Worm (Caenorhabditis elegans) whole organism, mixed stage, embryonic: ENCODE data around the gene srlf-29.
"Not testable (repeated sequence)": the region's sequence is repeated elsewhere in the genome, so short reads cannot be mapped to it uniquely, and the experiment has no call there.

ENCODE experiments used
- bed-3 ChIP-seq: fragments of 200-800 bp; sonication (Bioruptor generic); optimal IDR thresholded peaks from 3 replicates; lab custom pipeline; 2018; ENCODE audit warnings: mild to moderate bottlenecking, missing genetic modification characterization, moderate library complexity, missing compliant biosample characterization
- blmp-1 ChIP-seq: fragments of 150-350 bp; optimal IDR thresholded peaks from 2 replicates; lab custom pipeline; 2014; ENCODE audit warnings: missing biosample characterization, missing genetic modification characterization
- ceh-39 ChIP-seq: fragments of 150-350 bp; optimal IDR thresholded peaks from 2 replicates; lab custom pipeline; 2014; ENCODE audit warnings: missing biosample characterization, missing genetic modification characterization
- ceh-43 ChIP-seq: fragments of 200-800 bp; sonication (Bioruptor generic); optimal IDR thresholded peaks from 2 replicates; lab custom pipeline; 2018; ENCODE audit warnings: mild to moderate bottlenecking, missing genetic modification characterization, moderate library complexity, missing compliant biosample characterization
- ceh-83 ChIP-seq: fragments of 200-800 bp; sonication (Bioruptor generic); optimal IDR thresholded peaks from 2 replicates; lab custom pipeline; 2018; ENCODE audit warnings: mild to moderate bottlenecking, missing genetic modification characterization, missing compliant biosample characterization
- ces-1 ChIP-seq: fragments of 150-350 bp; optimal IDR thresholded peaks from 2 replicates; lab custom pipeline; 2014; ENCODE audit warnings: missing biosample characterization, missing genetic modification reagents, missing genetic modification characterization
- cnd-1 ChIP-seq: fragments of 200-800 bp; sonication (Bioruptor generic); optimal IDR thresholded peaks from 2 replicates; lab custom pipeline; 2018; ENCODE audit warnings: mild to moderate bottlenecking, missing genetic modification characterization, missing compliant biosample characterization
- drap-1 ChIP-seq: fragments of 200-800 bp; sonication (Bioruptor generic); optimal IDR thresholded peaks from 3 replicates; lab custom pipeline; 2018; ENCODE audit warnings: mild to moderate bottlenecking, missing genetic modification characterization, missing compliant biosample characterization
- elt-1 ChIP-seq: sonication (generic microtip); optimal IDR thresholded peaks from 2 replicates; lab custom pipeline; 2017; ENCODE audit warnings: missing genetic modification characterization, mild to moderate bottlenecking, missing compliant biosample characterization, antibody characterized with exemption, moderate library complexity, borderline replicate concordance; ENCODE audit not compliant: insufficient read depth
- elt-3 ChIP-seq: fragments of 150-350 bp; optimal IDR thresholded peaks from 2 replicates; lab custom pipeline; 2014; ENCODE audit warnings: missing biosample characterization, missing genetic modification characterization
- flh-1 ChIP-seq: fragments of 200-800 bp; sonication (Bioruptor generic); optimal IDR thresholded peaks from 2 replicates; lab custom pipeline; 2018; ENCODE audit warnings: mild to moderate bottlenecking, missing genetic modification characterization, moderate library complexity, missing compliant biosample characterization
- ham-2 ChIP-seq: fragments of 200-800 bp; sonication (Bioruptor generic); optimal IDR thresholded peaks from 2 replicates; lab custom pipeline; 2018; ENCODE audit warnings: mild to moderate bottlenecking, missing genetic modification characterization, missing compliant biosample characterization
- hlh-1 ChIP-seq: fragments of 150-350 bp; optimal IDR thresholded peaks from 2 replicates; lab custom pipeline; 2014; ENCODE audit warnings: missing biosample characterization, missing genetic modification reagents, missing genetic modification characterization
- lin-13 ChIP-seq: fragments of 150-350 bp; optimal IDR thresholded peaks from 2 replicates; lab custom pipeline; 2014; ENCODE audit warnings: missing biosample characterization, missing genetic modification characterization
- lin-32 ChIP-seq: fragments of 200-800 bp; sonication (Bioruptor generic); optimal IDR thresholded peaks from 2 replicates; lab custom pipeline; 2018; ENCODE audit warnings: mild to moderate bottlenecking, missing genetic modification characterization, missing compliant biosample characterization
- lsy-2 ChIP-seq: fragments of 150-350 bp; optimal IDR thresholded peaks from 2 replicates; lab custom pipeline; 2014; ENCODE audit warnings: missing biosample characterization, missing genetic modification characterization
- mab-5 ChIP-seq: fragments of 150-350 bp; optimal IDR thresholded peaks from 2 replicates; lab custom pipeline; 2014; ENCODE audit warnings: missing biosample characterization, missing genetic modification characterization
- mep-1 ChIP-seq: fragments of 150-350 bp; optimal IDR thresholded peaks from 2 replicates; lab custom pipeline; 2017; ENCODE audit warnings: missing biosample characterization, missing genetic modification reagents, missing genetic modification characterization, inconsistent platforms
- mls-2 ChIP-seq: sonication (generic microtip); optimal IDR thresholded peaks from 2 replicates; lab custom pipeline; 2016; ENCODE audit warnings: mild to moderate bottlenecking, missing genetic modification characterization, moderate library complexity, missing compliant biosample characterization
- nhr-12 ChIP-seq: fragments of 150-350 bp; optimal IDR thresholded peaks from 2 replicates; lab custom pipeline; 2014; ENCODE audit warnings: missing biosample characterization, missing genetic modification characterization
- nhr-2 ChIP-seq: fragments of 150-350 bp; optimal IDR thresholded peaks from 2 replicates; lab custom pipeline; 2014; ENCODE audit warnings: missing biosample characterization, missing genetic modification characterization
- nhr-237 ChIP-seq: fragments of 150-350 bp; optimal IDR thresholded peaks from 2 replicates; lab custom pipeline; 2014; ENCODE audit warnings: missing biosample characterization, missing genetic modification characterization
- nhr-28 ChIP-seq: fragments of 150-350 bp; optimal IDR thresholded peaks from 2 replicates; lab custom pipeline; 2014; ENCODE audit warnings: missing biosample characterization, missing genetic modification characterization
- nhr-76 ChIP-seq: sonication (generic microtip); optimal IDR thresholded peaks from 2 replicates; lab custom pipeline; 2017; ENCODE audit warnings: missing biosample characterization, missing genetic modification characterization
- pha-4 ChIP-seq: fragments of 150-350 bp; optimal IDR thresholded peaks from 2 replicates; lab custom pipeline; 2018; ENCODE audit warnings: missing biosample characterization, missing genetic modification reagents, missing genetic modification characterization
- sem-2 ChIP-seq: fragments of 200-800 bp; sonication (Bioruptor generic); optimal IDR thresholded peaks from 2 replicates; lab custom pipeline; 2018; ENCODE audit warnings: mild to moderate bottlenecking, missing genetic modification characterization, missing compliant biosample characterization
- snpc-4 ChIP-seq: fragments of 150-350 bp; optimal IDR thresholded peaks from 2 replicates; lab custom pipeline; 2014; ENCODE audit warnings: missing biosample characterization, missing genetic modification characterization
- sptf-1 ChIP-seq: sonication (generic microtip); optimal IDR thresholded peaks from 2 replicates; lab custom pipeline; 2017; ENCODE audit warnings: mild to moderate bottlenecking, missing genetic modification characterization, moderate library complexity, missing compliant biosample characterization
- tbx-8 ChIP-seq: fragments of 200-800 bp; sonication (Bioruptor generic); optimal IDR thresholded peaks from 2 replicates; lab custom pipeline; 2018; ENCODE audit warnings: mild to moderate bottlenecking, missing genetic modification characterization, moderate library complexity, missing compliant biosample characterization
- unc-120 ChIP-seq: sonication (generic microtip); optimal IDR thresholded peaks from 2 replicates; lab custom pipeline; 2017; ENCODE audit warnings: missing genetic modification characterization, missing compliant biosample characterization; ENCODE audit not compliant: poor library complexity, severe bottlenecking
- unc-39 ChIP-seq: fragments of 150-350 bp; optimal IDR thresholded peaks from 2 replicates; lab custom pipeline; 2014; ENCODE audit warnings: missing biosample characterization, missing genetic modification characterization
- unc-62 ChIP-seq: fragments of 150-350 bp; optimal IDR thresholded peaks from 2 replicates; lab custom pipeline; 2014; ENCODE audit warnings: missing biosample characterization, missing genetic modification reagents, missing genetic modification characterization
- ztf-11 ChIP-seq: fragments of 150-350 bp; optimal IDR thresholded peaks from 2 replicates; lab custom pipeline; 2014; ENCODE audit warnings: missing biosample characterization, missing genetic modification characterization

srlf-29 gene

ce11 chrII:1621795-1622194 lies 44.3 kb upstream of the srlf-29 start:
- TF ChIP-seq tbx-8 (GFP tag; lab: Kevin White, UChicago) = no peak
- no peak for TF ChIP-seq lin-32 (GFP tag; lab: Kevin White, UChicago)
- TF ChIP-seq sem-2 = no peak
- no peak for TF ChIP-seq elt-3 (tag; lab: Kevin White, UChicago)
- no peak for TF ChIP-seq elt-1 (tag; lab: Kevin White, UChicago)
- TF ChIP-seq bed-3 (GFP tag; lab: Kevin White, UChicago) = no peak
- no peak for TF ChIP-seq ceh-83 (GFP tag; lab: Kevin White, UChicago)
- TF ChIP-seq unc-62 (GFP tag; lab: Kevin White, UChicago) = no peak
- no peak for TF ChIP-seq mab-5
- no peak for TF ChIP-seq ceh-39 (tag; lab: Kevin White, UChicago)
- TF ChIP-seq lsy-2 (tag; lab: Kevin White, UChicago) = no peak
- TF ChIP-seq blmp-1 (tag; lab: Kevin White, UChicago) = no peak

DNA sequence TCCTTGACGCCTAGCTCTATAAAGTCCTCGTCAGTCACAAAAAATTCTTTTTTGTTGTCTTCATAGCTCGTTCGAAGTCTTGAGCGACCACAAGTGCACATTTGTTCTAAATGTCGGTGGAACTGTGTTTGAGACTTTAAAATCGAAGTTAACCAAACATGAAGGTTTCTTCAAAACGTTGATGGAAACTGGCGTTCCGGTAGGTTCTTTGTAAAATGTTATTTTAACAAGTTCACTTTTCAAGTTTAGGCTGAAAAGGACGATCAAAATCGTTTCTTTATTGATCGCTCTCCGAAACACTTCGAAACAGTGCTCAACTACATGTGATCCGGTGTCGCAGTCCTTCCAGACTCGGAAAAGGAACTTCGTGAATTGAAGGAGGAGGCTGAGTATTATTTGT lies 41.6 kb upstream of the srlf-29 start, which contains the start of gene fbxa-160:
TSS of gene fbxa-160 (minus strand) at position 101 of the 400 bp plus-strand sequence.
- TF ChIP-seq sem-2 = no peak
- TF ChIP-seq ces-1 (GFP tag; lab: Kevin White, UChicago) = no peak
- TF ChIP-seq mls-2 (tag; lab: Kevin White, UChicago) = no peak
- TF ChIP-seq unc-62 (GFP tag; lab: Kevin White, UChicago) = no peak
- no peak for TF ChIP-seq snpc-4
- TF ChIP-seq unc-120 = no peak
- no peak for TF ChIP-seq nhr-2
- TF ChIP-seq bed-3 (GFP tag; lab: Kevin White, UChicago) = no peak
- no peak for TF ChIP-seq flh-1 (GFP tag; lab: Kevin White, UChicago)
- TF ChIP-seq ceh-39 (tag; lab: Kevin White, UChicago) = no peak
- no peak for TF ChIP-seq mep-1 (tag; lab: Kevin White, UChicago)
- TF ChIP-seq nhr-76 (tag; lab: Kevin White, UChicago) = no peak
- no peak for TF ChIP-seq nhr-28 (tag; lab: Kevin White, UChicago)
- TF ChIP-seq elt-1 (tag; lab: Kevin White, UChicago) = no peak
- no peak for TF ChIP-seq hlh-1 (tag; lab: Kevin White, UChicago)
- no peak for TF ChIP-seq lin-32 (GFP tag; lab: Kevin White, UChicago)
- TF ChIP-seq ceh-43 = no peak
- TF ChIP-seq sptf-1 (tag; lab: Kevin White, UChicago) = no peak
- TF ChIP-seq cnd-1 = no peak
- no peak for TF ChIP-seq lin-13 (tag; lab: Kevin White, UChicago)

- no peak for TF ChIP-seq sptf-1 (tag; lab: Kevin White, UChicago)
- no peak for TF ChIP-seq flh-1 (GFP tag; lab: Kevin White, UChicago)
- TF ChIP-seq nhr-237 (tag; lab: Kevin White, UChicago) = no peak
- TF ChIP-seq pha-4 (tag; lab: Kevin White, UChicago) = no peak
- no peak for TF ChIP-seq unc-39 (tag; lab: Kevin White, UChicago)
- no peak for TF ChIP-seq mls-2 (tag; lab: Kevin White, UChicago)
- TF ChIP-seq blmp-1 (tag; lab: Kevin White, UChicago) = no peak
- no peak for TF ChIP-seq ham-2 (GFP tag; lab: Kevin White, UChicago)
- no peak for TF ChIP-seq ztf-11
- TF ChIP-seq drap-1 (GFP tag; lab: Kevin White, UChicago) = no peak
- no peak for TF ChIP-seq mep-1 (tag; lab: Kevin White, UChicago)
- TF ChIP-seq ces-1 (GFP tag; lab: Kevin White, UChicago) = no peak
- no peak for TF ChIP-seq tbx-8 (GFP tag; lab: Kevin White, UChicago)
- TF ChIP-seq nhr-28 (tag; lab: Kevin White, UChicago) = no peak
- TF ChIP-seq ceh-43 = no peak
- TF ChIP-seq lin-13 (tag; lab: Kevin White, UChicago) = no peak
- no peak for TF ChIP-seq snpc-4
- TF ChIP-seq lin-32 (GFP tag; lab: Kevin White, UChicago) = no peak
- no peak for TF ChIP-seq nhr-12
- TF ChIP-seq, all 35 proteins: peak for 0
Measured at ce11 chrII:1625666-1626065, 40.5 kb upstream of the srlf-29 start, which contains the start of gene C08E3.14. Gene C08E3.14, plus strand, starts transcription at chrII:1625966.

DNA sequence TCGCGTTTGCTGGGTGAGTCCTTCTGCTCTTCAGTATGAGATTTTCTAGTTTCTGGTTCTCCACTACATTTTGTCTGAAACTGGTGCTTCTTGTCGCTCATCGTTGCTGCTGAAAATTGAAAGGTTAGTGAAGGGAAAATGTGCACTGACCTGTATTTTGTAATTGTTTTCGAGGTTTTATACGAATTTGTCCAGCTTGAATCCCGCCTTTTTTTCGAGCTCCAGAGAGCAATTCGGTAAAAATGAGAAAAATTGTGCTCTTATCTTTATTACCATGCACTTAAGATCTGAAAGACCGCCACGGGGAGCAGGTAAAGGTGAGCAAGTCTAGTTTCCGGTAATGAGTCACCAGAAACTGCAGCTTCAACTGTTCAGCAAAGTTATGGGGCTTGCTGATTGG lies 38.3 kb upstream of the srlf-29 start, which contains the start of gene C08E3.15:
TSS of gene C08E3.15 (minus strand) at position 101 of the 400 bp plus-strand sequence.
- not testable (repeated sequence) for TF ChIP-seq nhr-28 (tag; lab: Kevin White, UChicago); lin-32 (GFP tag; lab: Kevin White, UChicago); lsy-2 (tag; lab: Kevin White, UChicago)
